Fruit fly (Drosophila melanogaster) Kc167 (cell line): ENCODE results near the gene Sgs4.

Source experiments
- Myc ChIP-seq: fragments of >200 bp; optimal IDR thresholded peaks from 2 replicates; lab custom pipeline; 2017; ENCODE audit warnings: missing external identifiers
- Sin3A ChIP-seq: fragments of >200 bp; optimal IDR thresholded peaks from 2 replicates; lab custom pipeline; 2018; ENCODE audit warnings: missing external identifiers
- h ChIP-seq: fragments of >200 bp; optimal IDR thresholded peaks from 3 replicates; lab custom pipeline; 2018; ENCODE audit warnings: missing external identifiers
- insv ChIP-seq: fragments of >200 bp; optimal IDR thresholded peaks from 3 replicates; lab custom pipeline; 2018; ENCODE audit warnings: missing external identifiers
- psq ChIP-seq: fragments of >200 bp; optimal IDR thresholded peaks from 2 replicates; lab custom pipeline; 2017; ENCODE audit warnings: missing external identifiers
- ttk ChIP-seq: sonication (Bioruptor generic); optimal IDR thresholded peaks from 2 replicates; lab custom pipeline; 2017; ENCODE audit warnings: missing external identifiers

Gene Sgs4

dm6 chrX:3273557-3273956, 23.7 kb downstream of the Sgs4 start:
- TF ChIP-seq ttk (lab: Kevin White, UChicago): no peak
- TF ChIP-seq h: no peak
- no peak for TF ChIP-seq psq
- no peak for TF ChIP-seq Myc (lab: Kevin White, UChicago)

dm6 chrX:3281958-3282357, 32.1 kb downstream of the Sgs4 start:
- TF ChIP-seq Myc (lab: Kevin White, UChicago) (no peak), insv (lab: Kevin White, UChicago) (no peak), psq (no peak)

DNA sequence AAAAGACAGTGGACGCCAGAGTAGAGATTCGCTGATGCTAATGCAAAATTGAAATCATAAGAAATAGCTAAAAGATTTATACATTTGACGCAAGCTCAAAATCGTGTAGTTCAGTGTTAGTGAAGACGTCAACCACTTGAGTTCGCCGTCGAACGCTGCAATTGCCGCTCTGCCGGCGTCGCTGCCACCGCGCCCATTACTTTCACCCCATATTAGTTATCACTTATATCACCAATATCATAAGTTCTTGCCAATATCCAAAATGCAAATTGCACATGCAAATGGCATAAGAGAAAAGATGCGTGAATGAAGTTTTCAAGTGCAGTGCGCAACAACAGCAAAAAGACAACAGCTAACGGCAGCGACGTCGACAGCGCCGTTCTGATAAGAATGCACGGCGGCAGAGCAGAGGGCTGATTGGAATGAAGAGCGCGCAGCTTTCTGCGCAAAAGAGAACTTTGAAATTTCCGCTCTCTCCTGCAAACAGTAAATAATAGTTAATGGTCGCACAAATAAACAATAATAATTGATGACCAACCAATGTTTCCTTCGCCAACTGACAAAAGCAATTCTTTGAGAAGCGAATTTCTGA, 38.5 kb downstream of the Sgs4 start:
- TF ChIP-seq psq (no peak), Sin3A (lab: Kevin White, UChicago) (no peak), h (no peak), insv (lab: Kevin White, UChicago) (no peak), ttk (lab: Kevin White, UChicago) (no peak), Myc (lab: Kevin White, UChicago) (no peak)

- no peak for TF ChIP-seq h
- TF ChIP-seq Myc (lab: Kevin White, UChicago): no peak
These were observed 39.2 kb downstream of the Sgs4 start for dm6 chrX:3288909-3289706.

dm6 chrX:3291071-3291660, 41.3 kb downstream of the Sgs4 start:
- TF ChIP-seq ttk (lab: Kevin White, UChicago) (no peak), psq (no peak), insv (lab: Kevin White, UChicago) (no peak), h (no peak), Sin3A (lab: Kevin White, UChicago) (no peak), Myc (lab: Kevin White, UChicago) (no peak)

- no peak for TF ChIP-seq Sin3A (lab: Kevin White, UChicago)
- no peak for TF ChIP-seq ttk (lab: Kevin White, UChicago)
- TF ChIP-seq h: no peak
- no peak for TF ChIP-seq psq
- no peak for TF ChIP-seq insv (lab: Kevin White, UChicago)
- no peak for TF ChIP-seq Myc (lab: Kevin White, UChicago)
These were observed 45.1 kb downstream of the Sgs4 start for dm6 chrX:3294816-3295466.

dm6 chrX:3295467-3295853, 45.6 kb downstream of the Sgs4 start:
- TF ChIP-seq Sin3A (lab: Kevin White, UChicago) (no peak), h (no peak), ttk (lab: Kevin White, UChicago) (no peak), Myc (lab: Kevin White, UChicago) (no peak), psq (no peak), insv (lab: Kevin White, UChicago) (no peak)

dm6 chrX:3296032-3296431, 46.1 kb downstream of the Sgs4 start:
- TF ChIP-seq psq: no peak
- TF ChIP-seq ttk (lab: Kevin White, UChicago): no peak
- TF ChIP-seq h: no peak
- TF ChIP-seq Myc (lab: Kevin White, UChicago): no peak
- no peak for TF ChIP-seq insv (lab: Kevin White, UChicago)
- no peak for TF ChIP-seq Sin3A (lab: Kevin White, UChicago)

- TF ChIP-seq Sin3A (lab: Kevin White, UChicago) (no peak), Myc (lab: Kevin White, UChicago) (no peak), insv (lab: Kevin White, UChicago) (no peak)
These were observed 47.8 kb downstream of the Sgs4 start for dm6 chrX:3297444-3298300.

- no peak for TF ChIP-seq ttk (lab: Kevin White, UChicago)
- TF ChIP-seq h: no peak
- TF ChIP-seq insv (lab: Kevin White, UChicago): no peak
- TF ChIP-seq Myc (lab: Kevin White, UChicago): no peak
- no peak for TF ChIP-seq Sin3A (lab: Kevin White, UChicago)
- TF ChIP-seq psq: no peak
These were observed 49.0 kb downstream of the Sgs4 start for dm6 chrX:3298926-3299325.
